Fruit fly (Drosophila melanogaster) whole organism, embryonic: ENCODE measurements around the gene CG33641.

Source experiments
- Ada2b ChIP-seq: fragments of 200-800 bp; sonication (Bioruptor generic); IDR thresholded peaks from 2 replicates; pipeline ENCODE4 v1.3.6; 2022; ENCODE audit warnings: missing biosample characterization, missing genetic modification characterization
- Adf1 ChIP-seq: fragments of 200-800 bp; sonication (Bioruptor generic); IDR thresholded peaks from 2 replicates; pipeline ENCODE4 v1.3.6; 2022; ENCODE audit warnings: missing biosample characterization, missing genetic modification characterization
- Antp ChIP-seq: fragments of 200-800 bp; sonication (Bioruptor generic); optimal IDR thresholded peaks from 3 replicates; lab custom pipeline; 2016; ENCODE audit warnings: missing biosample characterization, missing genetic modification characterization
- Atf6 ChIP-seq: fragments of 200-800 bp; sonication (Bioruptor generic); IDR thresholded peaks from 2 replicates; pipeline ENCODE4 v1.3.6; 2022; ENCODE audit warnings: missing biosample characterization, missing genetic modification characterization
- CG10979 ChIP-seq: fragments of 200-800 bp; sonication (Bioruptor generic); optimal IDR thresholded peaks from 2 replicates; lab custom pipeline; 2018; ENCODE audit warnings: missing biosample characterization, mild to moderate bottlenecking, missing genetic modification characterization, moderate library complexity
- CG12155 ChIP-seq: fragments of 200-800 bp; sonication (Bioruptor generic); optimal IDR thresholded peaks from 3 replicates; lab custom pipeline; 2016; ENCODE audit warnings: missing biosample characterization, missing genetic modification characterization
- CG12219 ChIP-seq: fragments of 200-800 bp; sonication (Bioruptor generic); optimal IDR thresholded peaks from 3 replicates; lab custom pipeline; 2018; ENCODE audit warnings: missing biosample characterization, mild to moderate bottlenecking, missing genetic modification characterization
- CG14710 ChIP-seq: fragments of 200-800 bp; sonication (Bioruptor generic); optimal IDR thresholded peaks from 3 replicates; lab custom pipeline; 2019; ENCODE audit warnings: missing biosample characterization, mild to moderate bottlenecking, missing genetic modification characterization, moderate library complexity
- CG2116 ChIP-seq: fragments of 200-800 bp; sonication (Bioruptor generic); optimal IDR thresholded peaks from 3 replicates; lab custom pipeline; 2018; ENCODE audit warnings: missing biosample characterization, mild to moderate bottlenecking, missing genetic modification characterization
- CG2202 ChIP-seq: fragments of 200-800 bp; sonication (Bioruptor generic); optimal IDR thresholded peaks from 2 replicates; lab custom pipeline; 2018; ENCODE audit warnings: missing biosample characterization, mild to moderate bottlenecking, missing genetic modification characterization
- CG34422 ChIP-seq: fragments of 200-800 bp; sonication (Bioruptor generic); IDR thresholded peaks from 3 replicates; pipeline ENCODE4 v1.3.6; 2022; ENCODE audit warnings: missing biosample characterization, missing genetic modification characterization
- CG4328 ChIP-seq: fragments of 200-800 bp; sonication (Bioruptor generic); optimal IDR thresholded peaks from 3 replicates; lab custom pipeline; 2017; ENCODE audit warnings: missing biosample characterization, missing genetic modification reagents, missing genetic modification characterization
- CG7963 ChIP-seq: fragments of 200-800 bp; sonication (Bioruptor generic); IDR thresholded peaks from 3 replicates; pipeline ENCODE4 v1.3.6; 2022; ENCODE audit warnings: missing biosample characterization, missing genetic modification characterization; ENCODE audit not compliant: partially characterized antibody
- CG8290 ChIP-seq, 3 experiments: fragments of 200-800 bp; sonication (Bioruptor generic); optimal IDR thresholded peaks; 2 replicates each; lab custom pipeline; 2016 to 2019; ENCODE audit warnings: missing biosample characterization in 3 of 3, missing genetic modification characterization in 3 of 3, mild to moderate bottlenecking in 2 of 3, moderate library complexity in 1 of 3
- CHES-1-like ChIP-seq: fragments of 200-800 bp; sonication (Bioruptor generic); optimal IDR thresholded peaks from 2 replicates; lab custom pipeline; 2016; ENCODE audit warnings: missing biosample characterization, missing genetic modification characterization
- Ets65A ChIP-seq: fragments of 200-800 bp; sonication (Bioruptor generic); peaks from one replicate; lab custom pipeline; 2016; ENCODE audit warnings: missing biosample characterization, missing genetic modification characterization
- GATAe ChIP-seq: fragments of 200-800 bp; sonication (Bioruptor generic); conservative IDR thresholded peaks from 2 replicates; pipeline ENCODE4 v1.3.6; 2022; ENCODE audit warnings: missing biosample characterization, missing genetic modification characterization
- Hr3 ChIP-seq: fragments of 200-800 bp; sonication (Bioruptor generic); optimal IDR thresholded peaks from 3 replicates; lab custom pipeline; 2016; ENCODE audit warnings: missing biosample characterization, missing genetic modification characterization
- Mad ChIP-seq: fragments of 200-800 bp; sonication (Bioruptor generic); optimal IDR thresholded peaks from 2 replicates; lab custom pipeline; 2016; ENCODE audit warnings: missing biosample characterization, missing genetic modification characterization
- NFAT ChIP-seq: fragments of 200-800 bp; sonication (Bioruptor generic); IDR thresholded peaks from 2 replicates; pipeline ENCODE4 v1.3.6; 2022; ENCODE audit warnings: missing biosample characterization, missing genetic modification characterization
- Oli ChIP-seq: fragments of 200-800 bp; sonication (Bioruptor generic); optimal IDR thresholded peaks from 2 replicates; lab custom pipeline; 2018; ENCODE audit warnings: missing biosample characterization, mild to moderate bottlenecking, missing genetic modification characterization, moderate library complexity
- Opbp ChIP-seq: fragments of 200-800 bp; sonication (Bioruptor generic); IDR thresholded peaks from 3 replicates; pipeline ENCODE4 v1.3.6; 2022; ENCODE audit warnings: missing biosample characterization, missing genetic modification characterization; ENCODE audit not compliant: partially characterized antibody
- Poxn ChIP-seq: fragments of 200-800 bp; sonication (Bioruptor generic); IDR thresholded peaks from 2 replicates; pipeline ENCODE4 v1.3.6; 2022; ENCODE audit warnings: missing biosample characterization, missing genetic modification characterization
- Ptx1 ChIP-seq: fragments of 200-800 bp; sonication (Bioruptor generic); IDR thresholded peaks from 2 replicates; pipeline ENCODE4 v1.3.6; 2022; ENCODE audit warnings: missing biosample characterization, missing genetic modification characterization
- amos ChIP-seq: fragments of 200-800 bp; sonication (Bioruptor generic); IDR thresholded peaks from 2 replicates; pipeline ENCODE4 v1.3.6; 2022; ENCODE audit warnings: missing biosample characterization, missing genetic modification characterization; ENCODE audit not compliant: partially characterized antibody
- dan ChIP-seq: fragments of 200-800 bp; sonication (Bioruptor generic); IDR thresholded peaks from 2 replicates; pipeline ENCODE4 v1.3.6; 2022; ENCODE audit warnings: missing biosample characterization, missing genetic modification characterization
- ewg ChIP-seq: fragments of 200-800 bp; sonication (Bioruptor generic); optimal IDR thresholded peaks from 3 replicates; lab custom pipeline; 2017; ENCODE audit warnings: mild to moderate bottlenecking, missing biosample characterization, missing genetic modification reagents, missing genetic modification characterization
- fd102C ChIP-seq: fragments of 200-800 bp; sonication (Bioruptor generic); optimal IDR thresholded peaks from 2 replicates; lab custom pipeline; 2018; ENCODE audit warnings: missing biosample characterization, mild to moderate bottlenecking, missing genetic modification characterization, moderate library complexity
- gem ChIP-seq: fragments of 200-800 bp; sonication (Bioruptor generic); optimal IDR thresholded peaks from 2 replicates; lab custom pipeline; 2019; ENCODE audit warnings: missing biosample characterization, mild to moderate bottlenecking, missing genetic modification characterization, moderate library complexity
- luna ChIP-seq: fragments of 200-800 bp; sonication (Bioruptor generic); optimal IDR thresholded peaks from 2 replicates; lab custom pipeline; 2016; ENCODE audit warnings: missing biosample characterization, missing genetic modification characterization
- mam ChIP-seq: fragments of 200-800 bp; sonication (Bioruptor generic); optimal IDR thresholded peaks from 3 replicates; lab custom pipeline; 2016; ENCODE audit warnings: missing biosample characterization, missing genetic modification characterization
- org-1 ChIP-seq: fragments of 200-800 bp; sonication (Bioruptor generic); optimal IDR thresholded peaks from 2 replicates; lab custom pipeline; 2017; ENCODE audit warnings: missing biosample characterization, missing genetic modification characterization
- repo ChIP-seq: fragments of 200-800 bp; sonication (Bioruptor generic); optimal IDR thresholded peaks from 2 replicates; lab custom pipeline; 2016; ENCODE audit warnings: missing biosample characterization, missing genetic modification characterization
- twi ChIP-seq: fragments of 200-800 bp; optimal IDR thresholded peaks from 2 replicates; lab custom pipeline; 2019; ENCODE audit warnings: missing biosample characterization, mild to moderate bottlenecking, missing genetic modification characterization, moderate library complexity
- zen ChIP-seq: fragments of 200-800 bp; sonication (Bioruptor generic); optimal IDR thresholded peaks from 3 replicates; lab custom pipeline; 2018; ENCODE audit warnings: missing biosample characterization, mild to moderate bottlenecking, missing genetic modification characterization, moderate library complexity

Gene CG33641

dm6 chr2L:13547738-13548726, 19.2 kb downstream of the CG33641 start (continued):
- TF ChIP-seq CHES-1-like (GFP tag; lab: Kevin White, UChicago) = peak; percentile 27
- TF ChIP-seq Ada2b = 0 out of 2 replicates have a peak, but pooled peaks have one; percentile 21
- no peak for TF ChIP-seq Atf6 (GFP tag; lab: Robert Waterston, UW)
- TF ChIP-seq CG10979 (tag; lab: Kevin White, UChicago) = peak; percentile 65
- TF ChIP-seq ewg = peak; percentile 91
- peak; percentile 69 for TF ChIP-seq mam (GFP tag; lab: Kevin White, UChicago)
- peak; percentile 21; the same call in 1 of the 3 replicates for TF ChIP-seq CG34422 (GFP tag; lab: Robert Waterston, UW)
- no peak for TF ChIP-seq CG12219
- TF ChIP-seq CG2116 (GFP tag; lab: Kevin White, UChicago) = peak; percentile 12
- peak; percentile 70 for TF ChIP-seq gem (tag; lab: Kevin White, UChicago)
- TF ChIP-seq CG12155 (GFP tag; lab: Kevin White, UChicago) = peak; percentile 26
- TF ChIP-seq CG7963 (GFP tag; lab: Robert Waterston, UW) = 0 out of 3 replicates have a peak, but pooled peaks have one; percentile 27
- TF ChIP-seq Oli (tag; lab: Kevin White, UChicago) = peak; percentile 35
- peak; percentile 61 for TF ChIP-seq zen (tag; lab: Kevin White, UChicago)
- peak; percentile 41 for TF ChIP-seq CG8290 (GFP tag; optimal IDR thresholded peaks at IDR 0.05; lab: Kevin White, UChicago)
- peak in 1 of 2 experiments; percentile 32 for TF ChIP-seq CG8290 (tag; optimal IDR thresholded peaks at IDR 0.05; lab: Kevin White, UChicago)
- TF ChIP-seq Adf1 (GFP tag; lab: Robert Waterston, UW) = peak; percentile 81
- peak; percentile 1 for TF ChIP-seq repo (GFP tag; lab: Kevin White, UChicago)
- peak; percentile 57 for TF ChIP-seq Antp
- TF ChIP-seq Hr3 (GFP tag; lab: Kevin White, UChicago) = peak; percentile 33
- TF ChIP-seq Mad (GFP tag; lab: Kevin White, UChicago) = no peak
- peak; percentile 79 for TF ChIP-seq Ets65A (GFP tag; lab: Kevin White, UChicago)
- peak; percentile 35 for TF ChIP-seq fd102C (GFP tag; lab: Kevin White, UChicago)
- TF ChIP-seq twi (tag; lab: Kevin White, UChicago) = peak; percentile 14
- peak; percentile 45; the same call in 1 of the 2 replicates for TF ChIP-seq amos
- peak; percentile 60; the same call in 1 of the 3 replicates for TF ChIP-seq Opbp
- TF ChIP-seq org-1 (GFP tag; lab: Kevin White, UChicago) = peak; percentile 58
- TF ChIP-seq Poxn = no peak
- no peak for TF ChIP-seq dan (GFP tag; lab: Robert Waterston, UW)
- peak; percentile 28 for TF ChIP-seq Ptx1 (GFP tag; lab: Robert Waterston, UW)
- no peak for TF ChIP-seq GATAe (GFP tag; lab: Robert Waterston, UW)
- TF ChIP-seq CG2202 = no peak
- peak; percentile 34 for TF ChIP-seq NFAT (GFP tag; lab: Robert Waterston, UW)
- peak; percentile 23 for TF ChIP-seq luna (GFP tag; lab: Kevin White, UChicago)
- peak; percentile 29 for TF ChIP-seq CG4328 (GFP tag; lab: Kevin White, UChicago)
- peak; percentile 37 for TF ChIP-seq CG14710 (tag; lab: Kevin White, UChicago)
